Fruit fly (Drosophila melanogaster): Measurements from ENCODE around the gene sdt.

Gene sdt

DNA sequence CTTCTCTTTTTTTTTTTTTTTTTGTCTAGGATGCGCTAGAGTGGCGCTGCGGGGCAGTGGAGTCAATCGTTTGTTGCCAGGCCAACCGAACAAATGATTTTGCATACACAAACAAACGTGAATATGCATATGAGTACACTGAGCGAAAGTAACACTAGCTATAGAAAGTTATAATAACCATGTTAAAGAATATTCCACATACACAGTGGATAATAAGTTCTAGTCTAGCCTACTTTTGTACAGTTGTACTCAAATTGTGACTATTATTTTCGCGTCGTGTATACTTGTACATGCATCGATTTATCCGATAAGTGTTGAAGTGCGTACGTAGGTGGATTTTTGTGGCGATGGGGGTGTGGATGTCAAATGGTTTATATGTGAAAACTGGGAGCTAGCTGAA, 28.7 kb downstream of the sdt start:
- TF ChIP-seq ttk (optimal IDR thresholded peaks at IDR 0.05) (no peak), Sin3A (optimal IDR thresholded peaks at IDR 0.05) (no peak), Myc (optimal IDR thresholded peaks at IDR 0.05) (no peak), insv (optimal IDR thresholded peaks at IDR 0.05) (no peak), psq (optimal IDR thresholded peaks at IDR 0.05) (no peak), h (optimal IDR thresholded peaks at IDR 0.05) (no peak)

- no peak for TF ChIP-seq Myc (optimal IDR thresholded peaks at IDR 0.05)
- TF ChIP-seq h (optimal IDR thresholded peaks at IDR 0.05), result no peak
- TF ChIP-seq insv (optimal IDR thresholded peaks at IDR 0.05), result no peak
- no peak for TF ChIP-seq ttk (optimal IDR thresholded peaks at IDR 0.05)
- no peak for TF ChIP-seq Sin3A (optimal IDR thresholded peaks at IDR 0.05)
- no peak for TF ChIP-seq psq (optimal IDR thresholded peaks at IDR 0.05)
These were observed 32.3 kb downstream of the sdt start for dm6 chrX:8210632-8211031.

DNA sequence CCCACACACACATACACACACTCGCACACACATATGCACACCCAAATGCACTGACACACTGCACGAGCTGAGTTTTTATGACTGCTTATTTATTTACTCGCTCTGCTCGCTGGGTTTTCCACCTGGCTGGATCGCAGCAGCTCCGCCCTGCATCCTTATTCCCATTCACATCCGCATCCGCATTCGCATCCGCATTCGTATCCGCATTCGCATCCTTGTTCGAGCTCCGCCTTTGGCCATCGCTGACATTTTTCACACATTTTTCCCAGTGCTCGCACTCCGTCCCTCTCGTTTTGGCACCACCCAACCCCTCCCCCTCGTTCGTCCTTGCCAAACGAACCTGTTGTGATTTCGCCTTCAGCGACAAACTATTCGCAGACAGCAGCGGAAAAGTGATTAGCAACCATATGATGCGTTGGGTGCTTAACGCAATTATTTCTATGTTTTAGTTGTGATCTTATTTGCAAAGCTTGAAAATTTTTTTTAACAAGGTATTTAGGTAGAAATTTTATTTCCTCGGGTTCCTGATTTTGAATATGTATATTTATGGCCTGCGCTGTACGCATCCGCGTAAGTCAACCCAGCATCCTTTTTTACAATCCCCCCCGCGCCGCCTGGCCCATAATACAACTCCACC, 32.9 kb downstream of the sdt start:
- TF ChIP-seq h (optimal IDR thresholded peaks at IDR 0.05), result no peak

dm6 chrX:8211731-8212468, 33.6 kb downstream of the sdt start:
- TF ChIP-seq Sin3A (optimal IDR thresholded peaks at IDR 0.05) (no peak), ttk (optimal IDR thresholded peaks at IDR 0.05) (no peak), psq (optimal IDR thresholded peaks at IDR 0.05) (no peak), h (optimal IDR thresholded peaks at IDR 0.05) (no peak), insv (optimal IDR thresholded peaks at IDR 0.05) (no peak), Myc (optimal IDR thresholded peaks at IDR 0.05) (no peak)

- TF ChIP-seq insv (optimal IDR thresholded peaks at IDR 0.05) (no peak), h (optimal IDR thresholded peaks at IDR 0.05) (no peak), Sin3A (optimal IDR thresholded peaks at IDR 0.05) (no peak), psq (optimal IDR thresholded peaks at IDR 0.05) (no peak), Myc (optimal IDR thresholded peaks at IDR 0.05) (no peak), ttk (optimal IDR thresholded peaks at IDR 0.05) (no peak)
These were observed 35.7 kb downstream of the sdt start for dm6 chrX:8214017-8214416.

DNA sequence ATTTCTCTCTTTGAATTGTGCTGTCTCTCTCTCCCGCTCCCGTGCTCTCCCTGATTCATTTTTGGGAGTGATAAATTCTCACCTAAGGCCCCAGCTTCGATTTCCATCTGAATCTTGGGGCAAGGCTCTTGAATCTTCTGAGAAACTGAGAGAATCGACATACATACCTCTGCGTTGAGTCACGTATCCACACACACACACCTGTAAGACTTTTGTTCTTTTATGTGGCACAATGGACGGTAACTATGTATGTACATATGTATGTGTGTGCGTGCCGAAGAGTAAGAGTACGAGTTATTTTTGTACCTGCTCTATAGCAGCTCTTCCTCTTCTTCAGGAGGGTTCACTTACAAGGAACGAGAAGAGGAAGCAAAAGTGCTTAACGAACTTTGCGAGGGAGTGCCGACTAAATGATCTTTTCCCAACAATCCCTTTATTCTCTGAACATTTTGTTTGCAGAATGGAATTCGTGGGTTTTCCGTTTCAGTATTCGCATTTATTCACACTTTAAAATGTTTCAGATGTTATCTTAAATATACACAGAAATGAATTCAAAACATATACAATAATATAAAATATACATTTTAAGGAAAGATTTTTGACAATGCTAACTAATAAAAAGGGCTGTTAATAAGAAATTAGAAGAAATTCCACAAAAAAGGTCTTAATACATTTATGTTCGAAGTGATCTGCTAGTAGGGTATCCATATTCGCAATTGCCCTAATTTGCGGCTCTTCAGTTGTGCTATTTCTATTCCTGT, 36.9 kb downstream of the sdt start:
- TF ChIP-seq insv (optimal IDR thresholded peaks at IDR 0.05) (no peak), Myc (optimal IDR thresholded peaks at IDR 0.05) (no peak), ttk (optimal IDR thresholded peaks at IDR 0.05) (no peak)

dm6 chrX:8215855-8216586, 37.7 kb downstream of the sdt start:
- TF ChIP-seq h (optimal IDR thresholded peaks at IDR 0.05) (no peak), psq (optimal IDR thresholded peaks at IDR 0.05) (no peak), insv (optimal IDR thresholded peaks at IDR 0.05) (no peak), ttk (optimal IDR thresholded peaks at IDR 0.05) (no peak), Sin3A (optimal IDR thresholded peaks at IDR 0.05) (no peak), Myc (optimal IDR thresholded peaks at IDR 0.05) (no peak)

DNA sequence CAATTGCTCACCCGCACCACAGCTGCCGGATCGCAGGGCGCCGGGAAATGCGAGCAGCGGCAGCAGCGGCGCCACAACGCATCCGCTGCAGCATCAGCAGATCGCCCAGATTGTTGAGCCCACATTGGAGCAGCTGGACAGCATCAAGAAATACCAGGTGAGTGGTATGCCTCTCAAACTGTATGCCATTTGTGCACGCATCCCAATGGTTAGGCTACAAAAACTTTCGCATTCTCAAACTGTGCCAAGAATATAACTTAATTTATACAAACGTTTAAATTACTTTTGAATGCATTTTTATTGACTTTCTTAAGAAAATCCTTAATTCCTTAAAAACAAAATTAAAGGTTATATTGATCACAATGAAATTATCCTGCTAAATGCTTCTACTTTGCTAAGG, 49.6 kb downstream of the sdt start:
- TF ChIP-seq Myc (optimal IDR thresholded peaks at IDR 0.05) (no peak), h (optimal IDR thresholded peaks at IDR 0.05) (no peak), psq (optimal IDR thresholded peaks at IDR 0.05) (no peak), ttk (optimal IDR thresholded peaks at IDR 0.05) (no peak), insv (optimal IDR thresholded peaks at IDR 0.05) (no peak), Sin3A (optimal IDR thresholded peaks at IDR 0.05) (no peak)

DNA sequence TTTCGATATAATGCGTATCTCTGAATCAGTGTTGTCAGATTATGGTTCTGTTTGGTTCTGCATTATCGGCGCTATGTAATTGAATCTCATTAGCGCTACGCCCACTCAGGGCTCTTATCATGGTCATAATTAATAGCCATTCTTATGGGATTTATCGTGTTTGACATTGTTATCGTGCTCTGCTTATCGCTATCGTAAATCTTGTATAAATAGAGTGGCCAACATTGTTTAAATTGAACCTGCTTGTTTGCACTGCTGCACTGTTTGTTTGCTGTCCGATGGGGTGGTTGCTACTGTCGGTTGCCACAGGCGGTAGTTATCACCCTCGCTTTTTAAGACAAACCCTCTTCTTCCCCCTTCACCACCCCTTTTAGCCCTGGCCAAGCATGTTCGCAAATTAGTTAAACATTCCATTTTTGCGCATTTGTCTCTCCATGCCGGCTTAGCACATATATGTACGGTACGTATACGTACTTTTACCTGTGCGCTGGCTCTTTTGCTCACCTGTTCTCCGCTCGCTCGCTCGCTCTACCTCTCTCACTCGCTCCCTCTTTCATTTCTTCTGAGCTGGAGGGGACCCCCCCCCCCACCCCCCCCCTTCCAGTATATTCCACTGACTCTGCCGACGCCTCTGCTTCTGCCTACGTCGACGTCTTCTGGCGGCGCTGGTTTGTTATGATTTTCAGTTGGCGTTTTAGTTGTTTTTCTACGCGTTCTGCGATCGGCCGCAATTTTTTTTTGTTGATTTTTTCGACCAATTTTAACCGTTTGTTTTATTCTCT, 51.8 kb downstream of the sdt start:
- no peak for TF ChIP-seq insv (optimal IDR thresholded peaks at IDR 0.05)
- no peak for TF ChIP-seq psq (optimal IDR thresholded peaks at IDR 0.05)
- TF ChIP-seq ttk (optimal IDR thresholded peaks at IDR 0.05), result no peak
- no peak for TF ChIP-seq Sin3A (optimal IDR thresholded peaks at IDR 0.05)
- TF ChIP-seq Myc (optimal IDR thresholded peaks at IDR 0.05), result no peak
- TF ChIP-seq h (optimal IDR thresholded peaks at IDR 0.05), result no peak

- TF ChIP-seq ttk (optimal IDR thresholded peaks at IDR 0.05), result no peak
These were observed 53.1 kb downstream of the sdt start for dm6 chrX:8231241-8232028.

DNA sequence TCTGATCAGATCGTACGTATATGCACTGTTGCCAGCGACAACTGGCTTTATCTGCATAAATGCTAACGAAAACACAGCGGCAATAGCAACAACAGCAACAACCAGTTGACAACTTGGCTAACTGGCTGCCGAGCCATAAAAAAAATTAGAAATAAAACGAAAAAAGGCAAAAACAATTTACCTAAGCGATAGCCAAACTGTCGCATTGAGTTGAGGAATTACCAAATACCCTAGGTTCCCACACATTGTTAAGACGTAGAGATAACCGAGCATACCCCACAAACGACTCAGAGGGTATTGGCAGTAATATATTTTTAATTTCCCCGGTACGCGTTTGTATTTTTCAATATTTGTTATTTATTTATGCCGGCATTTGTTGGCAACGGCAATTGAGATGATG, 54.8 kb downstream of the sdt start:
- TF ChIP-seq ttk (optimal IDR thresholded peaks at IDR 0.05) (no peak), Myc (optimal IDR thresholded peaks at IDR 0.05) (no peak), Sin3A (optimal IDR thresholded peaks at IDR 0.05) (no peak), psq (optimal IDR thresholded peaks at IDR 0.05) (no peak), h (optimal IDR thresholded peaks at IDR 0.05) (no peak), insv (optimal IDR thresholded peaks at IDR 0.05) (no peak)
